Fruit fly (Drosophila melanogaster): ENCODE data around the gene CG12708.

CG12708 gene

DNA sequence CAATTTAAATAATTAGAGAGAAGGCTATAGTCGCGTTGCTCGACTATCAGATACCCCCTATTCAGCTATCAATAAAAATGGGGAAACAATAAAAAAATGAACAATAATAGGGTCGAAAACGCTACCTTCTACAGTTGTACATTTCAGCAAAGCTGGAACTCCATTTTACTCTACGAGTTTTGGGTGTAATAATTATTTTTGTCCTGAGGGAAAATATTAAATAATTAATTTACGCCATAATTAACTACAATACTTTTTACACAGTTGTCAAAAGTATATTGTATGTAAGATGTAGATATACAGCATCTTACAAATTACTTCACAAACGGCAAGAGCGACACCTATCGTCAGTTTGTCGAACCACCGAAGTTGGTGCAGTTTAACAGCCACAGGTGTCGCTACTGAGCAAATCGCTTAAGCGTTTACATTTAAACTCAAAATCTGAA lies 21.9 kb upstream of the CG12708 start:
- TF ChIP-seq CG18262 (tag; optimal IDR thresholded peaks at IDR 0.05) = peak; percentile 24
- TF ChIP-seq CG7786 (GFP tag; optimal IDR thresholded peaks at IDR 0.05) = no peak
- TF ChIP-seq sr (GFP tag; IDR thresholded peaks at IDR 0.05) = no peak
- no peak for TF ChIP-seq Deaf1 (tag; optimal IDR thresholded peaks at IDR 0.05)
- TF ChIP-seq dimm (GFP tag; IDR thresholded peaks at IDR 0.05) = no peak; the same call in 1 of the 2 replicates
- 0 out of 2 replicates have a peak, but pooled peaks have one; percentile 26 for TF ChIP-seq H2.0 (GFP tag; IDR thresholded peaks at IDR 0.05)
- TF ChIP-seq CG18764 (GFP tag; optimal IDR thresholded peaks at IDR 0.05) = peak; percentile 24
- TF ChIP-seq B-H2 (GFP tag; optimal IDR thresholded peaks at IDR 0.05) = peak; percentile 23
- peak; percentile 60; the same call in 1 of the 2 replicates for TF ChIP-seq vvl (GFP tag; IDR thresholded peaks at IDR 0.05)
- no peak for TF ChIP-seq CG18476 (GFP tag; optimal IDR thresholded peaks at IDR 0.05)
- TF ChIP-seq CG15514 (GFP tag; optimal IDR thresholded peaks at IDR 0.05) = no peak
- TF ChIP-seq wek (GFP tag; optimal IDR thresholded peaks at IDR 0.05) = no peak
- peak; percentile 49 for TF ChIP-seq CG17359 (tag; optimal IDR thresholded peaks at IDR 0.05)
- no peak for TF ChIP-seq CG2678 (tag; optimal IDR thresholded peaks at IDR 0.05)
- TF ChIP-seq CG11093 (GFP tag; IDR thresholded peaks at IDR 0.05) = no peak
- no peak for TF ChIP-seq btn (GFP tag; optimal IDR thresholded peaks at IDR 0.05)
- peak; percentile 81 for TF ChIP-seq CG16813 (GFP tag; IDR thresholded peaks at IDR 0.05; ENCODE audit: partially characterized antibody)
- TF ChIP-seq CG6791 (GFP tag; IDR thresholded peaks at IDR 0.05; ENCODE audit: partially characterized antibody) = peak; percentile 79; the same call in 2 of the 3 replicates
- no peak for TF ChIP-seq odd (GFP tag; optimal IDR thresholded peaks at IDR 0.05)
- peak; percentile 9 for TF ChIP-seq trem (tag; optimal IDR thresholded peaks at IDR 0.05)
- TF ChIP-seq trh (GFP tag; optimal IDR thresholded peaks at IDR 0.05) = no peak
- TF ChIP-seq Six4 (GFP tag; optimal IDR thresholded peaks at IDR 0.05) = no peak
- no peak for TF ChIP-seq Hmx (GFP tag; optimal IDR thresholded peaks at IDR 0.05)
- TF ChIP-seq Atf3 (GFP tag; optimal IDR thresholded peaks at IDR 0.05) = no peak
- TF ChIP-seq crol (GFP tag; IDR thresholded peaks at IDR 0.05) = no peak
- no peak for TF ChIP-seq disco-r (GFP tag; optimal IDR thresholded peaks at IDR 0.05)
- peak; percentile 4 for TF ChIP-seq shn (GFP tag; optimal IDR thresholded peaks at IDR 0.05)
- peak; percentile 67 for TF ChIP-seq slbo (GFP tag; IDR thresholded peaks at IDR 0.05)
- 0 out of 2 replicates have a peak, but pooled peaks have one; percentile 17 for TF ChIP-seq CG31224 (GFP tag; IDR thresholded peaks at IDR 0.05)
- peak; percentile 69 for TF ChIP-seq Scr (GFP tag; IDR thresholded peaks at IDR 0.05; ENCODE audit: partially characterized antibody)
- TF ChIP-seq CG4617 (GFP tag; optimal IDR thresholded peaks at IDR 0.05; ENCODE audit: borderline replicate concordance) = no peak
- TF ChIP-seq abd-A (tag; optimal IDR thresholded peaks at IDR 0.05) = no peak
- TF ChIP-seq CG7745 (tag; optimal IDR thresholded peaks at IDR 0.05) = peak; percentile 43
- peak; percentile 46; the same call in 2 of the 3 replicates for TF ChIP-seq tgo (GFP tag; IDR thresholded peaks at IDR 0.05)
- no peak for TF ChIP-seq pan (optimal IDR thresholded peaks at IDR 0.05)
- peak in 1 of 2 experiments; percentile 52 for TF ChIP-seq pan (GFP tag; optimal IDR thresholded peaks at IDR 0.05 in 1 of 2, IDR thresholded peaks at IDR 0.05 in 1 of 2)
- peak; percentile 33 for TF ChIP-seq CG9876 (GFP tag; optimal IDR thresholded peaks at IDR 0.05)
- TF ChIP-seq vfl (GFP tag; optimal IDR thresholded peaks at IDR 0.05) = no peak
- TF ChIP-seq CG4424 (GFP tag; optimal IDR thresholded peaks at IDR 0.05) = peak; percentile 8
- TF ChIP-seq CG8924 (tag; optimal IDR thresholded peaks at IDR 0.05) = no peak
- TF ChIP-seq Abd-B (GFP tag; optimal IDR thresholded peaks at IDR 0.05) = no peak
- no peak for TF ChIP-seq CG4282 (GFP tag; optimal IDR thresholded peaks at IDR 0.05)
- peak; percentile 83; the same call in 2 of the 3 replicates for TF ChIP-seq CG14860 (GFP tag; IDR thresholded peaks at IDR 0.05; ENCODE audit: partially characterized antibody)
- no peak for TF ChIP-seq pho (GFP tag; optimal IDR thresholded peaks at IDR 0.05)
- TF ChIP-seq Xbp1 (GFP tag; optimal IDR thresholded peaks at IDR 0.05) = peak; percentile 68
- TF ChIP-seq CG4820 (GFP tag; optimal IDR thresholded peaks at IDR 0.05) = peak; percentile 31
- peak; percentile 13 for TF ChIP-seq Jarid2 (GFP tag; optimal IDR thresholded peaks at IDR 0.05)
- TF ChIP-seq CG14014 (GFP tag; IDR thresholded peaks at IDR 0.05) = no peak
- TF ChIP-seq Bteb2 (GFP tag; optimal IDR thresholded peaks at IDR 0.05) = no peak
- TF ChIP-seq CG17361 (GFP tag; IDR thresholded peaks at IDR 0.05) = 0 out of 3 replicates have a peak, but pooled peaks have one; percentile 24
- no peak for TF ChIP-seq CG34376 (GFP tag; optimal IDR thresholded peaks at IDR 0.05)
